Fruit fly (Drosophila melanogaster) whole organism, prepupa: ENCODE results near the gene CG32024.
A peak's percentile ranks its signal among the peaks of the same experiment; 100 is the strongest.

Experiments
- Blimp-1 ChIP-seq: fragments of 200-800 bp; sonication (Bioruptor generic); optimal IDR thresholded peaks from 3 replicates; lab custom pipeline; 2017; ENCODE audit warnings: missing biosample characterization, missing genetic modification characterization, mild to moderate bottlenecking, moderate library complexity, missing genetic modification reagents
- CG11762 ChIP-seq: fragments of 200-800 bp; sonication (Bioruptor generic); optimal IDR thresholded peaks from 3 replicates; lab custom pipeline; 2016; ENCODE audit warnings: missing biosample characterization, missing genetic modification characterization; ENCODE audit not compliant: insufficient read depth
- CG15336 ChIP-seq: fragments of 200-800 bp; sonication (Bioruptor generic); IDR thresholded peaks from 2 replicates; pipeline ENCODE4 v1.3.6; 2022; ENCODE audit warnings: missing biosample characterization, missing genetic modification characterization
- CG1621 ChIP-seq: fragments of 200-800 bp; sonication (Bioruptor generic); optimal IDR thresholded peaks from 3 replicates; lab custom pipeline; 2018; ENCODE audit warnings: missing biosample characterization, mild to moderate bottlenecking, missing genetic modification characterization
- CG16779 ChIP-seq: fragments of 200-800 bp; sonication (Bioruptor generic); optimal IDR thresholded peaks from 3 replicates; lab custom pipeline; 2017; ENCODE audit warnings: missing biosample characterization, mild to moderate bottlenecking, missing genetic modification characterization
- CG3032 ChIP-seq: fragments of 200-800 bp; optimal IDR thresholded peaks from 2 replicates; lab custom pipeline; 2019; ENCODE audit warnings: missing biosample characterization, mild to moderate bottlenecking, missing genetic modification characterization, moderate library complexity
- CG32006 ChIP-seq: fragments of 200-800 bp; sonication (Bioruptor generic); optimal IDR thresholded peaks from 3 replicates; lab custom pipeline; 2017; ENCODE audit warnings: missing biosample characterization, mild to moderate bottlenecking, missing genetic modification characterization
- CG3919 ChIP-seq: fragments of 200-800 bp; sonication (Bioruptor generic); optimal IDR thresholded peaks from 3 replicates; lab custom pipeline; 2016; ENCODE audit warnings: missing biosample characterization, missing genetic modification characterization
- CG4318 ChIP-seq: fragments of 200-800 bp; sonication (Bioruptor generic); optimal IDR thresholded peaks from 3 replicates; lab custom pipeline; 2017; ENCODE audit warnings: missing biosample characterization, mild to moderate bottlenecking, missing genetic modification characterization
- CG6163 ChIP-seq: fragments of 200-800 bp; sonication (Bioruptor generic); IDR thresholded peaks from 3 replicates; pipeline ENCODE4 v1.3.6; 2022; ENCODE audit warnings: missing biosample characterization, missing genetic modification characterization
- CG6276 ChIP-seq: fragments of 200-800 bp; sonication (Bioruptor generic); optimal IDR thresholded peaks from 2 replicates; lab custom pipeline; 2017; ENCODE audit warnings: missing biosample characterization, mild to moderate bottlenecking, missing genetic modification characterization
- CG6808 ChIP-seq: fragments of 200-800 bp; sonication (Bioruptor generic); optimal IDR thresholded peaks from 3 replicates; lab custom pipeline; 2017; ENCODE audit warnings: missing biosample characterization, missing genetic modification characterization, mild to moderate bottlenecking, moderate library complexity, missing genetic modification reagents
- CG7368 ChIP-seq: fragments of 200-800 bp; sonication (Bioruptor generic); optimal IDR thresholded peaks from 3 replicates; lab custom pipeline; 2016; ENCODE audit warnings: missing biosample characterization, missing genetic modification characterization
- CG8632 ChIP-seq: fragments of 200-800 bp; sonication (Bioruptor generic); optimal IDR thresholded peaks from 3 replicates; lab custom pipeline; 2016; ENCODE audit warnings: missing biosample characterization, missing genetic modification characterization
- Eip75B ChIP-seq: fragments of 200-800 bp; sonication (Bioruptor generic); optimal IDR thresholded peaks from 3 replicates; lab custom pipeline; 2016; ENCODE audit warnings: missing biosample characterization, missing genetic modification characterization
- Eip78C ChIP-seq: fragments of 200-800 bp; sonication (Bioruptor generic); peaks from one replicate; lab custom pipeline; 2016; ENCODE audit warnings: missing biosample characterization, missing genetic modification characterization
- Eip93F ChIP-seq: fragments of 200-800 bp; sonication (Bioruptor generic); optimal IDR thresholded peaks from 2 replicates; lab custom pipeline; 2016; ENCODE audit warnings: missing biosample characterization, mild to moderate bottlenecking, missing genetic modification characterization
- Ets21C ChIP-seq: fragments of 200-800 bp; sonication (Bioruptor generic); optimal IDR thresholded peaks from 3 replicates; lab custom pipeline; 2016; ENCODE audit warnings: missing biosample characterization, missing genetic modification characterization
- Ets96B ChIP-seq: fragments of 200-800 bp; optimal IDR thresholded peaks from 2 replicates; lab custom pipeline; 2019; ENCODE audit warnings: missing biosample characterization, mild to moderate bottlenecking, missing genetic modification characterization, moderate library complexity
- Gug ChIP-seq: fragments of 200-800 bp; sonication (Bioruptor generic); IDR thresholded peaks from 2 replicates; pipeline ENCODE4 v1.3.6; 2022; ENCODE audit warnings: missing biosample characterization, missing genetic modification characterization
- Hr38 ChIP-seq: sonication (Bioruptor generic); optimal IDR thresholded peaks from 2 replicates; lab custom pipeline; 2016; ENCODE audit warnings: missing biosample characterization, missing genetic modification characterization
- Hr4 ChIP-seq: fragments of 200-800 bp; sonication (Bioruptor generic); optimal IDR thresholded peaks from 3 replicates; lab custom pipeline; 2016; ENCODE audit warnings: missing biosample characterization, missing genetic modification characterization
- OdsH ChIP-seq: fragments of 200-800 bp; sonication (Bioruptor generic); optimal IDR thresholded peaks from 3 replicates; lab custom pipeline; 2016; ENCODE audit warnings: missing biosample characterization, missing genetic modification characterization
- Smox ChIP-seq: fragments of 200-800 bp; sonication (Bioruptor generic); optimal IDR thresholded peaks from 3 replicates; lab custom pipeline; 2016; ENCODE audit warnings: missing biosample characterization, missing genetic modification characterization
- Sox14 ChIP-seq: fragments of 200-800 bp; sonication (Bioruptor generic); optimal IDR thresholded peaks from 3 replicates; lab custom pipeline; 2016; ENCODE audit warnings: missing biosample characterization, missing genetic modification characterization
- Sox15 ChIP-seq: fragments of 200-800 bp; sonication (Bioruptor generic); optimal IDR thresholded peaks from 3 replicates; lab custom pipeline; 2016; ENCODE audit warnings: missing biosample characterization, missing genetic modification characterization
- acj6 ChIP-seq: fragments of 200-800 bp; sonication (Bioruptor generic); optimal IDR thresholded peaks from 3 replicates; lab custom pipeline; 2016; ENCODE audit warnings: missing biosample characterization, missing genetic modification characterization
- cyc ChIP-seq: fragments of 200-800 bp; sonication (Bioruptor generic); optimal IDR thresholded peaks from 3 replicates; lab custom pipeline; 2016; ENCODE audit warnings: missing biosample characterization, missing genetic modification characterization
- dac ChIP-seq: fragments of 200-800 bp; sonication (Bioruptor generic); optimal IDR thresholded peaks from 2 replicates; lab custom pipeline; 2017; ENCODE audit warnings: missing biosample characterization, mild to moderate bottlenecking, missing genetic modification characterization
- dsx ChIP-seq: fragments of 200-800 bp; optimal IDR thresholded peaks from 3 replicates; lab custom pipeline; 2019; ENCODE audit warnings: missing biosample characterization, mild to moderate bottlenecking, missing genetic modification characterization, moderate library complexity; ENCODE audit not compliant: poor library complexity, severe bottlenecking
- eg ChIP-seq: fragments of 200-800 bp; sonication (Bioruptor generic); IDR thresholded peaks from 3 replicates; pipeline ENCODE4 v1.3.6; 2022; ENCODE audit warnings: missing biosample characterization, missing genetic modification characterization
- esn ChIP-seq: fragments of 200-800 bp; sonication (Bioruptor generic); optimal IDR thresholded peaks from 2 replicates; lab custom pipeline; 2016; ENCODE audit warnings: missing biosample characterization, mild to moderate bottlenecking, missing genetic modification characterization, moderate library complexity
- fd59A ChIP-seq: fragments of 200-800 bp; sonication (Bioruptor generic); optimal IDR thresholded peaks from 2 replicates; lab custom pipeline; 2017; ENCODE audit warnings: missing biosample characterization, mild to moderate bottlenecking, missing genetic modification characterization, missing genetic modification reagents
- fd85E ChIP-seq: fragments of 200-800 bp; sonication (Bioruptor generic); optimal IDR thresholded peaks from 3 replicates; lab custom pipeline; 2016; ENCODE audit warnings: missing biosample characterization, missing genetic modification characterization
- fkh ChIP-seq: fragments of 200-800 bp; sonication (Bioruptor generic); optimal IDR thresholded peaks from 3 replicates; lab custom pipeline; 2017; ENCODE audit warnings: missing biosample characterization, mild to moderate bottlenecking, missing genetic modification characterization, moderate library complexity
- lz ChIP-seq: fragments of 200-800 bp; sonication (Bioruptor generic); optimal IDR thresholded peaks from 3 replicates; lab custom pipeline; 2016; ENCODE audit warnings: missing biosample characterization, missing genetic modification characterization
- net ChIP-seq: fragments of 200-800 bp; sonication (Bioruptor generic); optimal IDR thresholded peaks from 3 replicates; lab custom pipeline; 2016; ENCODE audit warnings: missing biosample characterization, missing genetic modification characterization
- salr ChIP-seq, 2 experiments: fragments of 200-800 bp; sonication (Bioruptor generic); optimal IDR thresholded peaks; 3 replicates each; lab custom pipeline; 2016 to 2018; ENCODE audit warnings: missing biosample characterization in 2 of 2, missing genetic modification characterization in 2 of 2, mild to moderate bottlenecking in 1 of 2
- spab ChIP-seq: fragments of 200-800 bp; sonication (Bioruptor generic); optimal IDR thresholded peaks from 2 replicates; lab custom pipeline; 2017; ENCODE audit warnings: missing biosample characterization, mild to moderate bottlenecking, missing genetic modification characterization, missing genetic modification reagents
- ss ChIP-seq, 2 experiments: fragments of 200-800 bp; sonication (Bioruptor generic); optimal IDR thresholded peaks; 2 replicates in 1 of 2; 3 replicates in 1 of 2; lab custom pipeline; 2017 to 2018; ENCODE audit warnings: mild to moderate bottlenecking in 2 of 2, missing biosample characterization in 2 of 2, missing genetic modification characterization in 2 of 2, moderate library complexity in 1 of 2
- topi ChIP-seq: fragments of 200-800 bp; sonication (Bioruptor generic); optimal IDR thresholded peaks from 3 replicates; lab custom pipeline; 2016; ENCODE audit warnings: missing biosample characterization, missing genetic modification characterization
- vri ChIP-seq: fragments of 200-800 bp; sonication (Bioruptor generic); optimal IDR thresholded peaks from 3 replicates; lab custom pipeline; 2016; ENCODE audit warnings: missing biosample characterization, mild to moderate bottlenecking, missing genetic modification characterization

CG32024 gene

DNA sequence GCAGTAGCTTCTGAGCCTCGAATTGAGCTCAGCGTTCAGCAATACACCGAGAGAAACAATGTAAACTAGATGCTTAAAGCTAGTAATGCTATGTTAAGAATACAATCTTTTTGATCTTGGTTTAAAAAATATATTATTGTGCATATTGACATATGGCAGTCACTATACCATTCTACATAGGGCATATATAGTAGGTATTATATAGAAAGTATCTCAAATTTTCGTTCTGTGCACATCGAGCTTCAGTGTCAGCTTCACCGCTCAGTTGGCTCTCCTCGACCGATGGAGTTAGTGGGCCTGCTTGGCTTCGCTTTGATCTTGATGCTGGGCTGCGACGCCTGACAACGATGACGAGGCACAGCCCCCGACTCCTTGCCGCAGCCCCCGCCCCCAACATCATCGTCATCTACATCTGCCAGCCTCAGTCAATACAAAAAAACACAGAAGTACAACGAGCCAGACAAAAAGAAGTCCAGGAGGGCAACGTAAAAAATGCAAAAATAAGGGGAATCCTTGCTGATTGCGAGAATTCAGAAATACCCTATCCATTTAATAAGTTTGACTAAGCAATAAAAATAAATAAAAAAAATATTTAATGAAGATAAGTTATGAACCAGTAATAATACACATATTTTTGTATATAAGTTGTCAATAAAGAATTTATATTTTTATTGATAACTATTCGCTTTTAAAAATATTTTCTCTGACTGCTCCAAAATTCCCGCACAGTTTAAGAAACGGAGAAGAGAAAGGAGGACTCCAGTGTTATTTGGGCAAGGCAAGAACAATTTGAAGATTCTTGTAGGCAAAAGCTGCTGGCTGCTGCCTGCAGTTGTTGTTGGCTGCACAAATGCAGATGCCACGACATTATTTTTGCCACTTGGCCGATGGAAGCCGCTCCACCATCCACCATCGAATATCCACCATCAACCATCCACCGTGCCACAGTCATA is 14.6 kb downstream of the CG32024 start (continued):
- TF ChIP-seq Ets96B (tag; lab: Kevin White, UChicago) (peak; percentile 96), eg (GFP tag; lab: Robert Waterston, UW) (peak; percentile 85), Sox14 (GFP tag; lab: Kevin White, UChicago) (peak; percentile 92), Eip93F (GFP tag; lab: Kevin White, UChicago) (peak; percentile 62), Ets21C (GFP tag; lab: Kevin White, UChicago) (peak; percentile 67), dac (GFP tag; lab: Kevin White, UChicago) (peak; percentile 48), lz (GFP tag; lab: Kevin White, UChicago) (peak; percentile 87), CG6163 (GFP tag; lab: Robert Waterston, UW) (peak; percentile 96), dsx (peak; percentile 95), CG3032 (tag; lab: Kevin White, UChicago) (peak; percentile 95), Sox15 (peak; percentile 78), Smox (GFP tag; lab: Kevin White, UChicago) (peak; percentile 83), ss (GFP tag; optimal IDR thresholded peaks at IDR 0.05; lab: Kevin White, UChicago) (peak; percentile 91 to 93), CG3919 (peak; percentile 95), spab (peak; percentile 94), CG16779 (tag; lab: Kevin White, UChicago) (peak; percentile 80), CG4318 (GFP tag; lab: Kevin White, UChicago) (peak; percentile 74), CG11762 (peak; percentile 90), acj6 (peak; percentile 90), OdsH (GFP tag; lab: Kevin White, UChicago) (peak; percentile 90), salr (GFP tag; optimal IDR thresholded peaks at IDR 0.05; lab: Kevin White, UChicago) (peak; percentile 73 to 89), cyc (peak; percentile 67), fd59A (GFP tag; lab: Kevin White, UChicago) (peak; percentile 93), CG6276 (GFP tag; lab: Kevin White, UChicago) (peak; percentile 76), Eip78C (GFP tag; lab: Kevin White, UChicago) (peak; percentile 98), topi (GFP tag; lab: Kevin White, UChicago) (peak; percentile 89), CG32006 (GFP tag; lab: Kevin White, UChicago) (peak; percentile 85), Eip75B (GFP tag; lab: Kevin White, UChicago) (peak; percentile 95), esn (GFP tag; lab: Kevin White, UChicago) (peak; percentile 91), net (GFP tag; lab: Kevin White, UChicago) (peak; percentile 87), CG15336 (GFP tag; lab: Robert Waterston, UW) (peak; percentile 91), CG8632 (GFP tag; lab: Kevin White, UChicago) (peak; percentile 88), fkh (GFP tag; lab: Kevin White, UChicago) (no peak), fd85E (peak; percentile 40), CG7368 (GFP tag; lab: Kevin White, UChicago) (peak; percentile 81), Hr38 (GFP tag; lab: Kevin White, UChicago) (no peak)

DNA sequence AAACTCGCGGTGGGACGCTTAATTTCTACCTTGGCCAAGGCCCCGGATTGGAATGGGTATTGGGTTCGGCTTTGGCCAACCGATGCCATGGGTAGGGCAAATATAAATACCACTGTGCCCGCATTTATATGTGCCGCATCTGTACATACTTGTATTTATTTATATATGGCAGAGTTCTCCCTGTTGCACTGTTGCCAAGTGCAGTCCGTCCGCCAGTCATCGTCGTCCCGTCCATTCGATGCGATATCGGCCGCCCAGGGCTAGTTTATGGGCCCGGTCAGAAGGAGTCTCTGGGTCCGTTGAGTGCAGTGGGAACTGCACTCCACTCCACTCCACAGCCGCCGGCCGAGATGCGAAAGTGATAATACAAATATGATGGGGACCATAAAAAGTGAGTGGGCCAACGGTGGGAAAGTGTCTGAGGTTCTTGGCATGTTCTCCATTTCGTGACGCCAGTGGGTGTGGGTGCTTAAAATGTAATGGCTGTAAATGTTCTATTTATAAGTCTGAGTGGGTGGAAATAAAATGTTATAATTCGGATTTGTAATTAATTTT is 15.6 kb downstream of the CG32024 start:
- peak; percentile 6 for TF ChIP-seq CG1621 (tag; lab: Kevin White, UChicago)
- TF ChIP-seq Blimp-1 (GFP tag; lab: Kevin White, UChicago), result peak; percentile 91
- TF ChIP-seq CG6808 (GFP tag; lab: Kevin White, UChicago), result peak; percentile 45
- TF ChIP-seq dsx, result peak; percentile 7
- no peak for TF ChIP-seq Hr4 (GFP tag; lab: Kevin White, UChicago)
- TF ChIP-seq vri (GFP tag; lab: Kevin White, UChicago), result no peak
- no peak for TF ChIP-seq Gug (GFP tag; lab: Robert Waterston, UW)
- TF ChIP-seq salr (GFP tag; optimal IDR thresholded peaks at IDR 0.05; lab: Kevin White, UChicago), result no peak
- 0 out of 3 replicates have a peak, but pooled peaks have one; percentile 15 for TF ChIP-seq eg (GFP tag; lab: Robert Waterston, UW)
